Worm (Caenorhabditis elegans) whole organism, L1 larva: ENCODE results near the gene Y75B8A.34.

Experiments used
- C16A3.4 ChIP-seq: fragments of 150-350 bp; optimal IDR thresholded peaks from 2 replicates; lab custom pipeline; 2014; ENCODE audit warnings: missing biosample characterization, missing genetic modification characterization
- C34B4.2 ChIP-seq: sonication (generic microtip); optimal IDR thresholded peaks from 2 replicates; lab custom pipeline; 2017; ENCODE audit warnings: mild to moderate bottlenecking, missing genetic modification characterization, missing compliant biosample characterization
- aha-1 ChIP-seq: fragments of 150-350 bp; optimal IDR thresholded peaks from 2 replicates; lab custom pipeline; 2014; ENCODE audit warnings: missing biosample characterization, missing genetic modification characterization
- alr-1 ChIP-seq: fragments of 200-800 bp; sonication (Bioruptor generic); optimal IDR thresholded peaks from 2 replicates; lab custom pipeline; 2018; ENCODE audit warnings: borderline replicate concordance, mild to moderate bottlenecking, missing genetic modification characterization, missing compliant biosample characterization
- aly-2 ChIP-seq: fragments of 150-350 bp; optimal IDR thresholded peaks from 2 replicates; lab custom pipeline; 2014; ENCODE audit warnings: missing biosample characterization, missing genetic modification characterization
- ama-1 ChIP-seq: fragments of 150-350 bp; optimal IDR thresholded peaks from 2 replicates; lab custom pipeline; 2014
- ceh-63 ChIP-seq: fragments of 200-800 bp; sonication (Bioruptor generic); optimal IDR thresholded peaks from 2 replicates; lab custom pipeline; 2018; ENCODE audit warnings: mild to moderate bottlenecking, missing genetic modification characterization, missing compliant biosample characterization
- ceh-88 ChIP-seq: fragments of 200-800 bp; sonication (Bioruptor generic); IDR thresholded peaks from 2 replicates; pipeline ENCODE4 v1.3.6; 2022; ENCODE audit warnings: missing genetic modification characterization, missing compliant biosample characterization
- dpl-1 ChIP-seq, 3 experiments: fragments of 150-350 bp in 2 of 3; sonication (generic microtip) in 1 of 3; optimal IDR thresholded peaks; 2 replicates each; lab custom pipeline; 2014 to 2017; ENCODE audit warnings: missing biosample characterization in 3 of 3, missing genetic modification characterization in 3 of 3, missing genetic modification reagents in 3 of 3
- efl-1 ChIP-seq, 4 experiments: fragments of 150-350 bp; optimal IDR thresholded peaks in 3 of 4; peaks in 1 of 4; 1 replicate in 1 of 4; 2 replicates in 3 of 4; lab custom pipeline; 2014; ENCODE audit warnings: missing biosample characterization in 2 of 4, missing genetic modification characterization in 2 of 4, missing genetic modification reagents in 2 of 4
- efl-3 ChIP-seq: fragments of 200-800 bp; sonication (Bioruptor generic); optimal IDR thresholded peaks from 2 replicates; lab custom pipeline; 2018; ENCODE audit warnings: mild to moderate bottlenecking, missing genetic modification characterization, missing compliant biosample characterization
- egl-13 ChIP-seq: sonication (generic microtip); optimal IDR thresholded peaks from 2 replicates; lab custom pipeline; 2016; ENCODE audit warnings: missing genotype, missing genetic modification reagents, missing genetic modification characterization, missing compliant biosample characterization
- egl-27 ChIP-seq, 2 experiments: fragments of 150-350 bp in 1 of 2; sonication (generic microtip); optimal IDR thresholded peaks; 3 replicates each; lab custom pipeline; 2017 to 2018; ENCODE audit warnings: missing biosample characterization in 2 of 2, missing genetic modification characterization in 2 of 2, missing genetic modification reagents in 2 of 2
- elt-2 ChIP-seq: sonication (generic microtip); optimal IDR thresholded peaks from 2 replicates; lab custom pipeline; 2016; ENCODE audit warnings: missing genetic modification characterization, mild to moderate bottlenecking, inconsistent platforms, missing compliant biosample characterization, missing genetic modification reagents
- ets-5 ChIP-seq: fragments of 200-800 bp; sonication (Bioruptor generic); IDR thresholded peaks from 2 replicates; pipeline ENCODE4 v1.3.6; 2022; ENCODE audit warnings: missing genetic modification characterization, missing compliant biosample characterization
- fkh-10 ChIP-seq: sonication (generic microtip); optimal IDR thresholded peaks from 2 replicates; lab custom pipeline; 2017; ENCODE audit warnings: missing biosample characterization, missing genetic modification reagents, missing genetic modification characterization
- fkh-8 ChIP-seq: sonication (generic microtip); optimal IDR thresholded peaks from 2 replicates; lab custom pipeline; 2016; ENCODE audit warnings: mild to moderate bottlenecking, missing genetic modification characterization, missing compliant biosample characterization
- fos-1 ChIP-seq: fragments of 150-350 bp; optimal IDR thresholded peaks from 2 replicates; lab custom pipeline; 2014; ENCODE audit warnings: missing biosample characterization, missing genetic modification characterization
- grh-1 ChIP-seq: fragments of 200-800 bp; sonication (Bioruptor generic); IDR thresholded peaks from 2 replicates; pipeline ENCODE4 v1.3.6; 2022; ENCODE audit warnings: missing genetic modification reagents, missing genetic modification characterization, missing compliant biosample characterization
- hlh-17 ChIP-seq: fragments of 200-800 bp; sonication (Bioruptor generic); optimal IDR thresholded peaks from 2 replicates; lab custom pipeline; 2018; ENCODE audit warnings: missing genetic modification characterization, mild to moderate bottlenecking, missing compliant biosample characterization, moderate library complexity, borderline replicate concordance
- hpl-2 ChIP-seq: fragments of 150-350 bp; optimal IDR thresholded peaks from 2 replicates; lab custom pipeline; 2014; ENCODE audit warnings: missing biosample characterization, missing genetic modification reagents, missing genetic modification characterization
- isw-1 ChIP-seq: fragments of 200-800 bp; sonication (Bioruptor generic); IDR thresholded peaks from 2 replicates; pipeline ENCODE4 v1.3.6; 2022; ENCODE audit warnings: missing genetic modification characterization, missing compliant biosample characterization
- jun-1 ChIP-seq: fragments of 150-350 bp; optimal IDR thresholded peaks from 2 replicates; lab custom pipeline; 2014; ENCODE audit warnings: missing biosample characterization, missing genetic modification reagents, missing genetic modification characterization
- lin-35 ChIP-seq, 2 experiments: fragments of 150-350 bp; optimal IDR thresholded peaks; 2 replicates each; lab custom pipeline; 2014; ENCODE audit warnings: missing biosample characterization in 2 of 2, missing genetic modification characterization in 2 of 2, missing genetic modification reagents in 2 of 2
- lir-3 ChIP-seq: sonication (generic microtip); optimal IDR thresholded peaks from 2 replicates; lab custom pipeline; 2016; ENCODE audit warnings: mild to moderate bottlenecking, missing genetic modification characterization, moderate library complexity, missing compliant biosample characterization; ENCODE audit not compliant: poor library complexity
- lsy-2 ChIP-seq, 2 experiments: fragments of 150-350 bp; optimal IDR thresholded peaks; 2 replicates each; lab custom pipeline; 2014; ENCODE audit warnings: missing biosample characterization in 2 of 2, missing genetic modification characterization in 2 of 2
- mab-9 ChIP-seq: fragments of 200-800 bp; sonication (Bioruptor generic); IDR thresholded peaks from 2 replicates; pipeline ENCODE4 v1.3.6; 2022; ENCODE audit warnings: missing genetic modification reagents, missing genetic modification characterization, missing compliant biosample characterization
- mef-2 ChIP-seq: fragments of 150-350 bp; optimal IDR thresholded peaks from 2 replicates; lab custom pipeline; 2014; ENCODE audit warnings: missing biosample characterization, missing genetic modification characterization
- mep-1 ChIP-seq: fragments of 150-350 bp; optimal IDR thresholded peaks from 2 replicates; lab custom pipeline; 2014; ENCODE audit warnings: missing biosample characterization, missing genetic modification characterization
- nhr-12 ChIP-seq: sonication (generic microtip); optimal IDR thresholded peaks from 2 replicates; lab custom pipeline; 2017; ENCODE audit warnings: missing biosample characterization, missing genetic modification characterization
- nhr-19 ChIP-seq: fragments of 200-800 bp; sonication (Bioruptor generic); conservative IDR thresholded peaks from 2 replicates; pipeline ENCODE4 v1.3.6; 2022; ENCODE audit warnings: missing genetic modification characterization, missing compliant biosample characterization
- nhr-20 ChIP-seq: sonication (generic microtip); optimal IDR thresholded peaks from 2 replicates; lab custom pipeline; 2016; ENCODE audit warnings: mild to moderate bottlenecking, missing genetic modification characterization, missing compliant biosample characterization
- nhr-237 ChIP-seq: fragments of 150-350 bp; optimal IDR thresholded peaks from 2 replicates; lab custom pipeline; 2014; ENCODE audit warnings: missing biosample characterization, missing genetic modification characterization
- nhr-47 ChIP-seq: sonication (generic microtip); optimal IDR thresholded peaks from 2 replicates; lab custom pipeline; 2016; ENCODE audit warnings: mild to moderate bottlenecking, missing genetic modification characterization, moderate library complexity, missing compliant biosample characterization
- nhr-76 ChIP-seq: sonication (generic microtip); optimal IDR thresholded peaks from 2 replicates; lab custom pipeline; 2017; ENCODE audit warnings: missing biosample characterization, missing genetic modification characterization
- nhr-77 ChIP-seq: fragments of 150-350 bp; optimal IDR thresholded peaks from 2 replicates; lab custom pipeline; 2014; ENCODE audit warnings: missing biosample characterization, missing genetic modification characterization
- pag-3 ChIP-seq: sonication (generic microtip); optimal IDR thresholded peaks from 2 replicates; lab custom pipeline; 2017; ENCODE audit warnings: missing genetic modification characterization, mild to moderate bottlenecking, missing compliant biosample characterization, antibody characterized with exemption, borderline replicate concordance; ENCODE audit not compliant: insufficient read depth
- pax-3 ChIP-seq: fragments of 200-800 bp; sonication (Bioruptor generic); optimal IDR thresholded peaks from 2 replicates; lab custom pipeline; 2018; ENCODE audit warnings: mild to moderate bottlenecking, missing genetic modification characterization, moderate library complexity, missing compliant biosample characterization
- skn-1 ChIP-seq: fragments of 150-350 bp; optimal IDR thresholded peaks from 2 replicates; lab custom pipeline; 2014; ENCODE audit warnings: missing biosample characterization, missing genetic modification characterization
- snpc-4 ChIP-seq: fragments of 150-350 bp; optimal IDR thresholded peaks from 2 replicates; lab custom pipeline; 2014; ENCODE audit warnings: missing biosample characterization, missing genetic modification characterization
- tlp-1 ChIP-seq: fragments of 150-350 bp; optimal IDR thresholded peaks from 2 replicates; lab custom pipeline; 2014; ENCODE audit warnings: missing biosample characterization, missing genetic modification characterization
- unc-130 ChIP-seq: fragments of 150-350 bp; optimal IDR thresholded peaks from 2 replicates; lab custom pipeline; 2017; ENCODE audit warnings: missing biosample characterization, missing genetic modification characterization, inconsistent platforms
- unc-86 ChIP-seq: sonication (generic microtip); optimal IDR thresholded peaks from 2 replicates; lab custom pipeline; 2016; ENCODE audit warnings: missing genetic modification characterization, missing compliant biosample characterization
- unc-98 ChIP-seq: fragments of 200-800 bp; sonication (Bioruptor generic); IDR thresholded peaks from 2 replicates; pipeline ENCODE4 v1.3.6; 2022; ENCODE audit warnings: missing genetic modification characterization, missing compliant biosample characterization
- vab-15 ChIP-seq: sonication (generic microtip); optimal IDR thresholded peaks from 2 replicates; lab custom pipeline; 2017; ENCODE audit warnings: missing genotype, mild to moderate bottlenecking, missing genetic modification characterization, missing compliant biosample characterization
- xbp-1 ChIP-seq: sonication (generic microtip); optimal IDR thresholded peaks from 2 replicates; lab custom pipeline; 2016; ENCODE audit warnings: missing genetic modification characterization, missing compliant biosample characterization
- zag-1 ChIP-seq: fragments of 150-350 bp; optimal IDR thresholded peaks from 2 replicates; lab custom pipeline; 2014; ENCODE audit warnings: missing biosample characterization, missing genetic modification characterization
- ztf-11 ChIP-seq, 2 experiments: sonication (generic microtip); optimal IDR thresholded peaks; 2 replicates each; lab custom pipeline; 2016 to 2017; ENCODE audit warnings: missing genetic modification characterization in 2 of 2, missing biosample characterization in 1 of 2, missing compliant biosample characterization in 1 of 2
- ztf-4 ChIP-seq: fragments of 150-350 bp; optimal IDR thresholded peaks from 2 replicates; lab custom pipeline; 2014; ENCODE audit warnings: missing biosample characterization, missing genetic modification characterization

Gene Y75B8A.34

DNA sequence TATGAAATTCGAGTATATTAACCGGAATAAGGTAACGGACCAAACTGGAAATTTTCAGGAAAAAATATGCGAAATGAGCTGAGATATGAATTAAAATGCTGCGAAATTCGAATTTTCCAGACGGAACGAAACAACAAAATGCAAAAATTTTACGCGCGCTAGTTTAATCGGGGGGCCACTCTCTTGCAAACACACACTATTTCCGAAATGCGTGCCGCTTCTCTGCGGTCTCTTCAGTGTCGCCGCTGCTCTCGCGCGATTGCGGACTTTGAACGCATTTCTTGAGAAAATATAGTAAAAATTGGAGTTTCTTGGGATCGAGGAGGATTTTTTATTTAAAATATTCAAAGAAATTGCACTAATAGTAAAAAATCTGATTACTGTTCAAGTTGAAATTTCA, 10.1 kb downstream of the Y75B8A.34 start (continued):
- TF ChIP-seq nhr-76 (no peak), egl-27 (tag; optimal IDR thresholded peaks at IDR 0.05; lab: Kevin White, UChicago) (no peak), pax-3 (tag; lab: Kevin White, UChicago) (no peak), xbp-1 (no peak), mep-1 (tag; lab: Kevin White, UChicago) (peak; percentile 59), unc-98 (GFP tag; lab: Robert Waterston, UW) (no peak)
- TF ChIP-seq, all 84 proteins: peak for 23

DNA sequence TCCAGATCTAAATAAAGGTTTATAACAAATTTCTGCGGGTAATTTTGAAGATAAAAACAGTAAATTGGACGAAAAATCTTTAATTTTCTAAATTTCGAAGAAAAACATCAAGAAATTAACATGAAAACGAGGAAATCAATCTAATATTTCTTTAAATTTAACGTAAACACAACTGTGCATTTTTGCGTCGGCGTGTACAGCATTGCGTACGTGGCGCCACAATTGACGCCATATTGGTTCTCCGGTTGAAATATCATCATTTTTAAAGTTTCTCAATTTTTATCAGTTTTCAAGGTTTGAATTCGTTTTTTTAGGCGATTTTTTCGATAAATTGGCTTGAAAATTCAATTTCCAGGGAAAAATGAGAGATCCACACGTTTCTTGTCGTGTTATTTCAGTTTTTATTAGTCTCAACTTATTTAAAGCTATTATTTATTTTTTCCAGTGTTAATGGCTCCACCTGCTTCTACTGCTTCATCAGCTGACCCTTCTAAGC, 10.7 kb downstream of the Y75B8A.34 start, which contains the start of gene rpt-6:
Gene rpt-6, plus strand, starts transcription at position 446 of the 496 bp plus-strand sequence.
- TF ChIP-seq nhr-237 (tag; lab: Kevin White, UChicago) (no peak), jun-1 (tag; lab: Kevin White, UChicago) (peak; percentile 46), grh-1 (no peak), elt-2 (tag; lab: Kevin White, UChicago) (no peak), aha-1 (tag; lab: Kevin White, UChicago) (peak; percentile 29), efl-1 (optimal IDR thresholded peaks at IDR 0.05; lab: Kevin White, UChicago) (peak; percentile 68 to 80), efl-1 (GFP tag; optimal IDR thresholded peaks at IDR 0.05 in 1 of 2; lab: Kevin White, UChicago) (peak; percentile 78 to 97), vab-15 (tag; lab: Kevin White, UChicago) (no peak), C34B4.2 (tag; lab: Kevin White, UChicago) (no peak), mef-2 (tag; lab: Kevin White, UChicago) (no peak), nhr-20 (tag; lab: Kevin White, UChicago) (peak; percentile 55), lsy-2 (tag; optimal IDR thresholded peaks at IDR 0.05; lab: Kevin White, UChicago) (peak; percentile 64 to 67), egl-13 (tag; lab: Kevin White, UChicago) (no peak), ceh-88 (GFP tag; lab: Robert Waterston, UW) (no peak), C16A3.4 (peak; percentile 43), dpl-1 (GFP tag; optimal IDR thresholded peaks at IDR 0.05; lab: Kevin White, UChicago) (peak; percentile 55 to 77 (median 72)), nhr-76 (no peak), nhr-19 (GFP tag; lab: Robert Waterston, UW) (peak; percentile 49), lir-3 (tag; lab: Kevin White, UChicago) (no peak), isw-1 (GFP tag; lab: Robert Waterston, UW) (peak; percentile 32), aly-2 (tag; lab: Kevin White, UChicago) (no peak), efl-3 (GFP tag; lab: Kevin White, UChicago) (no peak), ama-1 (lab: Kevin White, UChicago) (no peak), unc-130 (tag; lab: Kevin White, UChicago) (peak; percentile 89), fkh-10 (GFP tag; lab: Kevin White, UChicago) (no peak), mep-1 (tag; lab: Kevin White, UChicago) (no peak), unc-86 (tag; lab: Kevin White, UChicago) (no peak), hpl-2 (peak; percentile 19), fos-1 (tag; lab: Kevin White, UChicago) (no peak), tlp-1 (no peak), ceh-63 (GFP tag; lab: Kevin White, UChicago) (no peak), egl-27 (tag; optimal IDR thresholded peaks at IDR 0.05; lab: Kevin White, UChicago) (no peak), lin-35 (GFP tag; optimal IDR thresholded peaks at IDR 0.05; lab: Kevin White, UChicago) (peak; percentile 71 to 76), nhr-47 (peak; percentile 60), hlh-17 (GFP tag; lab: Kevin White, UChicago) (no peak), nhr-77 (tag; lab: Kevin White, UChicago) (no peak), ztf-11 (tag; optimal IDR thresholded peaks at IDR 0.05; lab: Kevin White, UChicago) (peak in 1 of 2 experiments; percentile 23), skn-1 (tag; lab: Kevin White, UChicago) (peak; percentile 96), nhr-12 (no peak), ztf-4 (tag; lab: Kevin White, UChicago) (no peak), unc-98 (GFP tag; lab: Robert Waterston, UW) (no peak), mab-9 (peak; percentile 38; the same call in 1 of the 2 replicates), pag-3 (tag; lab: Kevin White, UChicago) (no peak), ets-5 (no peak), zag-1 (tag; lab: Kevin White, UChicago) (no peak), fkh-8 (tag; lab: Kevin White, UChicago) (no peak), alr-1 (no peak), snpc-4 (tag; lab: Kevin White, UChicago) (peak; percentile 33)
